Fruit fly (Drosophila melanogaster) whole organism, embryonic: Measurements from ENCODE around the gene GXIVsPLA2.

Source experiments
- CG10543 ChIP-seq: fragments of 200-800 bp; sonication (Bioruptor generic); optimal IDR thresholded peaks from 3 replicates; lab custom pipeline; 2017; ENCODE audit warnings: missing biosample characterization, mild to moderate bottlenecking, missing genetic modification characterization, moderate library complexity
- CG12104 ChIP-seq: fragments of 200-800 bp; sonication (Bioruptor generic); optimal IDR thresholded peaks from 3 replicates; lab custom pipeline; 2016; ENCODE audit warnings: missing biosample characterization, missing genetic modification characterization
- CG12219 ChIP-seq: fragments of 200-800 bp; sonication (Bioruptor generic); optimal IDR thresholded peaks from 3 replicates; lab custom pipeline; 2018; ENCODE audit warnings: missing biosample characterization, mild to moderate bottlenecking, missing genetic modification characterization
- CG13296 ChIP-seq: fragments of 200-800 bp; sonication (Bioruptor generic); optimal IDR thresholded peaks from 3 replicates; lab custom pipeline; 2018; ENCODE audit warnings: missing biosample characterization, mild to moderate bottlenecking, missing genetic modification characterization
- CG14441 ChIP-seq: fragments of 200-800 bp; sonication (Bioruptor generic); IDR thresholded peaks from 2 replicates; pipeline ENCODE4 v1.3.6; 2022; ENCODE audit warnings: missing biosample characterization, missing genetic modification characterization
- CG16779 ChIP-seq: fragments of 200-800 bp; sonication (Bioruptor generic); IDR thresholded peaks from 2 replicates; pipeline ENCODE4 v1.3.6; 2022; ENCODE audit warnings: missing biosample characterization, missing genetic modification characterization
- CG16813 ChIP-seq: fragments of 200-800 bp; sonication (Bioruptor generic); IDR thresholded peaks from 3 replicates; pipeline ENCODE4 v1.3.6; 2022; ENCODE audit warnings: missing biosample characterization, missing genetic modification characterization; ENCODE audit not compliant: partially characterized antibody
- CG18599 ChIP-seq: fragments of 200-800 bp; sonication (Bioruptor generic); optimal IDR thresholded peaks from 3 replicates; lab custom pipeline; 2017; ENCODE audit warnings: missing biosample characterization, missing genetic modification characterization, mild to moderate bottlenecking, moderate library complexity, missing genetic modification reagents
- CG2120 ChIP-seq: fragments of 200-800 bp; sonication (Bioruptor generic); optimal IDR thresholded peaks from 3 replicates; lab custom pipeline; 2016; ENCODE audit warnings: missing biosample characterization, missing genetic modification characterization
- CG2202 ChIP-seq: fragments of 200-800 bp; sonication (Bioruptor generic); optimal IDR thresholded peaks from 2 replicates; lab custom pipeline; 2018; ENCODE audit warnings: missing biosample characterization, mild to moderate bottlenecking, missing genetic modification characterization
- CG3065 ChIP-seq: fragments of 200-800 bp; sonication (Bioruptor generic); optimal IDR thresholded peaks from 2 replicates; lab custom pipeline; 2016; ENCODE audit warnings: missing biosample characterization, missing genetic modification characterization
- CG31388 ChIP-seq: fragments of 200-800 bp; sonication (Bioruptor generic); optimal IDR thresholded peaks from 2 replicates; lab custom pipeline; 2016; ENCODE audit warnings: missing biosample characterization, missing genetic modification characterization
- CG31441 ChIP-seq: fragments of 200-800 bp; sonication (Bioruptor generic); IDR thresholded peaks from 2 replicates; pipeline ENCODE4 v1.3.6; 2022; ENCODE audit warnings: missing biosample characterization, missing genetic modification characterization
- CG32772 ChIP-seq: fragments of 200-800 bp; sonication (Bioruptor generic); IDR thresholded peaks from 2 replicates; pipeline ENCODE4 v1.3.6; 2022; ENCODE audit warnings: missing biosample characterization, missing genetic modification characterization
- CG3995 ChIP-seq: fragments of 200-800 bp; sonication (Bioruptor generic); optimal IDR thresholded peaks from 3 replicates; lab custom pipeline; 2016; ENCODE audit warnings: missing biosample characterization, missing genetic modification characterization
- CG42726 ChIP-seq: fragments of 200-800 bp; sonication (Bioruptor generic); IDR thresholded peaks from 2 replicates; pipeline ENCODE4 v1.3.6; 2022; ENCODE audit warnings: missing biosample characterization, missing genetic modification characterization; ENCODE audit not compliant: partially characterized antibody
- CG6813 ChIP-seq: fragments of 200-800 bp; sonication (Bioruptor generic); optimal IDR thresholded peaks from 2 replicates; lab custom pipeline; 2017; ENCODE audit warnings: missing biosample characterization, missing genetic modification characterization, mild to moderate bottlenecking, moderate library complexity, missing genetic modification reagents
- CG9215 ChIP-seq: fragments of 200-800 bp; sonication (Bioruptor generic); IDR thresholded peaks from 2 replicates; pipeline ENCODE4 v1.3.6; 2022; ENCODE audit warnings: missing biosample characterization, missing genetic modification characterization
- Camta ChIP-seq: fragments of 200-800 bp; sonication (Bioruptor generic); optimal IDR thresholded peaks from 2 replicates; lab custom pipeline; 2016; ENCODE audit warnings: missing biosample characterization, missing genetic modification characterization
- Doc3 ChIP-seq: fragments of 200-800 bp; sonication (Bioruptor generic); IDR thresholded peaks from 3 replicates; pipeline ENCODE4 v1.3.6; 2022; ENCODE audit warnings: missing biosample characterization, missing genetic modification characterization; ENCODE audit not compliant: partially characterized antibody
- Hand ChIP-seq: fragments of 200-800 bp; sonication (Bioruptor generic); optimal IDR thresholded peaks from 2 replicates; lab custom pipeline; 2017; ENCODE audit warnings: mild to moderate bottlenecking, missing biosample characterization, missing genetic modification reagents, missing genetic modification characterization
- MESR4 ChIP-seq: fragments of 200-800 bp; sonication (Bioruptor generic); optimal IDR thresholded peaks from 2 replicates; lab custom pipeline; 2018; ENCODE audit warnings: missing biosample characterization, mild to moderate bottlenecking, missing genetic modification characterization, moderate library complexity
- Myb ChIP-seq: fragments of 200-800 bp; sonication (Bioruptor generic); optimal IDR thresholded peaks from 2 replicates; lab custom pipeline; 2016; ENCODE audit warnings: missing biosample characterization, missing genetic modification characterization
- Rx ChIP-seq: fragments of 200-800 bp; sonication (Bioruptor generic); IDR thresholded peaks from 2 replicates; pipeline ENCODE4 v1.3.6; 2022; ENCODE audit warnings: missing biosample characterization, missing genetic modification characterization
- TFAM ChIP-seq: fragments of 200-800 bp; sonication (Bioruptor generic); optimal IDR thresholded peaks from 2 replicates; lab custom pipeline; 2017; ENCODE audit warnings: missing biosample characterization, missing genetic modification characterization, inconsistent platforms
- Xbp1 ChIP-seq: fragments of 200-800 bp; sonication (Bioruptor generic); optimal IDR thresholded peaks from 3 replicates; lab custom pipeline; 2016; ENCODE audit warnings: missing biosample characterization, mild to moderate bottlenecking, missing genetic modification characterization
- ap ChIP-seq: fragments of 200-800 bp; sonication (Bioruptor generic); IDR thresholded peaks from 2 replicates; pipeline ENCODE4 v1.3.6; 2022; ENCODE audit warnings: missing biosample characterization, missing genetic modification characterization
- ato ChIP-seq: fragments of 200-800 bp; sonication (Bioruptor generic); IDR thresholded peaks from 2 replicates; pipeline ENCODE4 v1.3.6; 2022; ENCODE audit warnings: missing biosample characterization, missing genetic modification characterization; ENCODE audit not compliant: partially characterized antibody
- corto ChIP-seq: fragments of 200-800 bp; sonication (Bioruptor generic); optimal IDR thresholded peaks from 2 replicates; lab custom pipeline; 2016; ENCODE audit warnings: missing biosample characterization, mild to moderate bottlenecking, missing genetic modification characterization, moderate library complexity
- danr ChIP-seq: fragments of 200-800 bp; sonication (Bioruptor generic); IDR thresholded peaks from 2 replicates; pipeline ENCODE4 v1.3.6; 2022; ENCODE audit warnings: missing biosample characterization, missing genetic modification characterization
- dpn ChIP-seq, 2 experiments: fragments of 200-800 bp; sonication (Bioruptor generic); optimal IDR thresholded peaks; 3 replicates each; lab custom pipeline; 2016; ENCODE audit warnings: missing biosample characterization in 2 of 2, missing genetic modification characterization in 2 of 2
- fu2 ChIP-seq: fragments of 200-800 bp; sonication (Bioruptor generic); optimal IDR thresholded peaks from 2 replicates; lab custom pipeline; 2016; ENCODE audit warnings: missing biosample characterization, missing genetic modification characterization
- gcm2 ChIP-seq: fragments of 200-800 bp; sonication (Bioruptor generic); optimal IDR thresholded peaks from 2 replicates; lab custom pipeline; 2016; ENCODE audit warnings: missing biosample characterization, missing genetic modification characterization
- gem ChIP-seq: fragments of 200-800 bp; sonication (Bioruptor generic); optimal IDR thresholded peaks from 2 replicates; lab custom pipeline; 2019; ENCODE audit warnings: missing biosample characterization, mild to moderate bottlenecking, missing genetic modification characterization, moderate library complexity
- gro ChIP-seq: fragments of 200-800 bp; sonication (Bioruptor generic); optimal IDR thresholded peaks from 2 replicates; lab custom pipeline; 2016; ENCODE audit warnings: missing biosample characterization, missing genetic modification characterization
- h ChIP-seq: fragments of >200 bp; optimal IDR thresholded peaks from 2 replicates; lab custom pipeline; 2017
- ham ChIP-seq: fragments of 200-800 bp; sonication (Bioruptor generic); IDR thresholded peaks from 2 replicates; pipeline ENCODE4 v1.3.6; 2022; ENCODE audit warnings: missing biosample characterization, missing genetic modification characterization
- kay ChIP-seq: fragments of 200-800 bp; sonication (Bioruptor generic); optimal IDR thresholded peaks from 2 replicates; lab custom pipeline; 2016; ENCODE audit warnings: missing biosample characterization, missing genetic modification characterization
- nerfin-1 ChIP-seq: fragments of 200-800 bp; sonication (Bioruptor generic); optimal IDR thresholded peaks from 3 replicates; lab custom pipeline; 2019; ENCODE audit warnings: missing biosample characterization, mild to moderate bottlenecking, missing genetic modification characterization, moderate library complexity
- pho ChIP-seq: fragments of 200-800 bp; sonication (Bioruptor generic); optimal IDR thresholded peaks from 2 replicates; lab custom pipeline; 2016; ENCODE audit warnings: missing biosample characterization, missing genetic modification characterization
- pita ChIP-seq: fragments of 200-800 bp; sonication (Bioruptor generic); optimal IDR thresholded peaks from 2 replicates; lab custom pipeline; 2017; ENCODE audit warnings: missing biosample characterization, mild to moderate bottlenecking, missing genetic modification characterization
- prd ChIP-seq, 3 experiments: fragments of >200 bp in 2 of 3; fragments of 200-800 bp in 1 of 3; sonication (Bioruptor generic) in 1 of 3; optimal IDR thresholded peaks in 2 of 3; IDR thresholded peaks in 1 of 3; 2 replicates in 2 of 3; 3 replicates in 1 of 3; pipeline versions ENCODE4 v1.3.6 to Lab custom; 2017 to 2022; ENCODE audit warnings: missing biosample characterization in 1 of 3, missing genetic modification characterization in 1 of 3
- schlank ChIP-seq: fragments of 200-800 bp; sonication (Bioruptor generic); optimal IDR thresholded peaks from 2 replicates; lab custom pipeline; 2018; ENCODE audit warnings: missing biosample characterization, mild to moderate bottlenecking, missing genetic modification characterization
- sens ChIP-seq: fragments of 200-800 bp; sonication (Bioruptor generic); peaks from one replicate; lab custom pipeline; 2016; ENCODE audit warnings: missing biosample characterization, missing genetic modification characterization
- sna ChIP-seq: fragments of 200-800 bp; sonication (Bioruptor generic); IDR thresholded peaks from 2 replicates; pipeline ENCODE4 v1.3.6; 2022; ENCODE audit warnings: missing biosample characterization, missing genetic modification characterization; ENCODE audit not compliant: partially characterized antibody
- so ChIP-seq: fragments of 200-800 bp; sonication (Bioruptor generic); IDR thresholded peaks from 3 replicates; pipeline ENCODE4 v1.3.6; 2022; ENCODE audit warnings: missing biosample characterization, missing genetic modification characterization
- toy ChIP-seq: fragments of 200-800 bp; sonication (Bioruptor generic); IDR thresholded peaks from 2 replicates; pipeline ENCODE4 v1.3.6; 2022; ENCODE audit warnings: missing biosample characterization, missing genetic modification characterization
- unc-4 ChIP-seq: fragments of 200-800 bp; sonication (Bioruptor generic); IDR thresholded peaks from 2 replicates; pipeline ENCODE4 v1.3.6; 2022; ENCODE audit warnings: missing biosample characterization, missing genetic modification characterization; ENCODE audit not compliant: partially characterized antibody
- vvl ChIP-seq: fragments of 200-800 bp; sonication (Bioruptor generic); IDR thresholded peaks from 2 replicates; pipeline ENCODE4 v1.3.6; 2022; ENCODE audit warnings: missing biosample characterization, missing genetic modification characterization

The GXIVsPLA2 gene

dm6 chr3L:15982783-15983432, 28.0 kb downstream of the GXIVsPLA2 start, which contains the start of the genes brm and Arl1 (continued):
- TF ChIP-seq CG13296 (GFP tag; lab: Kevin White, UChicago), result peak; percentile 98
- TF ChIP-seq Myb (GFP tag; lab: Kevin White, UChicago), result peak; percentile 36
- peak; percentile 81 for TF ChIP-seq gcm2 (GFP tag; lab: Kevin White, UChicago)
- peak; percentile 100 for TF ChIP-seq vvl (GFP tag; lab: Robert Waterston, UW)
- peak; percentile 97 for TF ChIP-seq nerfin-1 (tag; lab: Kevin White, UChicago)
- peak; percentile 99 for TF ChIP-seq so (GFP tag; lab: Robert Waterston, UW)
- peak; percentile 98 for TF ChIP-seq CG18599
- TF ChIP-seq CG16813, result peak; percentile 39; the same call in 1 of the 3 replicates
- TF ChIP-seq CG32772, result peak; percentile 99
- peak; percentile 87 for TF ChIP-seq Camta (GFP tag; lab: Kevin White, UChicago)
- TF ChIP-seq CG16779 (GFP tag; lab: Robert Waterston, UW), result peak; percentile 98
- peak; percentile 92 for TF ChIP-seq schlank (tag; lab: Kevin White, UChicago)
- no peak for TF ChIP-seq prd (optimal IDR thresholded peaks at IDR 0.05; lab: Kevin White, UChicago)
- peak; percentile 99 for TF ChIP-seq prd (GFP tag; IDR thresholded peaks at IDR 0.05; lab: Robert Waterston, UW)
- peak; percentile 80 for TF ChIP-seq TFAM (GFP tag; lab: Kevin White, UChicago)
- TF ChIP-seq sens (GFP tag; lab: Kevin White, UChicago), result peak; percentile 98
- TF ChIP-seq CG42726 (GFP tag; lab: Robert Waterston, UW), result 0 out of 2 replicates have a peak, but pooled peaks have one; percentile 36
- peak; percentile 93 for TF ChIP-seq Hand (GFP tag; lab: Kevin White, UChicago)
- peak; percentile 89 for TF ChIP-seq gro (GFP tag; lab: Kevin White, UChicago)
- peak; percentile 98 for TF ChIP-seq ham (GFP tag; lab: Robert Waterston, UW)
- peak; percentile 84 for TF ChIP-seq MESR4 (GFP tag; lab: Kevin White, UChicago)
- no peak for TF ChIP-seq pita (GFP tag; lab: Kevin White, UChicago)
- TF ChIP-seq CG10543 (GFP tag; lab: Kevin White, UChicago), result peak; percentile 99
- TF ChIP-seq CG14441 (GFP tag; lab: Robert Waterston, UW), result peak; percentile 99
- TF ChIP-seq CG6813 (GFP tag; lab: Kevin White, UChicago), result peak; percentile 95
- no peak for TF ChIP-seq ato (GFP tag; lab: Robert Waterston, UW)
- peak; percentile 99 for TF ChIP-seq gem (tag; lab: Kevin White, UChicago)
- 0 out of 2 replicates have a peak, but pooled peaks have one; percentile 9 for TF ChIP-seq sna (GFP tag; lab: Robert Waterston, UW)
- peak; percentile 93 for TF ChIP-seq CG3065 (GFP tag; lab: Kevin White, UChicago)
- TF ChIP-seq CG9215 (GFP tag; lab: Robert Waterston, UW), result peak; percentile 99
- TF ChIP-seq CG31388 (GFP tag; lab: Kevin White, UChicago), result peak; percentile 95
- peak; percentile 97 for TF ChIP-seq CG2120 (GFP tag; lab: Kevin White, UChicago)
- TF ChIP-seq unc-4 (GFP tag; lab: Robert Waterston, UW), result 0 out of 2 replicates have a peak, but pooled peaks have one; percentile 40
- TF ChIP-seq CG3995 (GFP tag; lab: Kevin White, UChicago), result peak; percentile 99
- peak; percentile 98 for TF ChIP-seq ap (GFP tag; lab: Robert Waterston, UW)
- TF ChIP-seq Rx (GFP tag; lab: Robert Waterston, UW), result peak; percentile 99
- peak; percentile 99 for TF ChIP-seq Xbp1 (GFP tag; lab: Kevin White, UChicago)
- peak; percentile 92 for TF ChIP-seq corto
- peak; percentile 97 for TF ChIP-seq toy (GFP tag; lab: Robert Waterston, UW)
- TF ChIP-seq Doc3 (GFP tag; lab: Robert Waterston, UW), result no peak
- TF ChIP-seq CG12104, result peak; percentile 98
- peak; percentile 93 to 97 for TF ChIP-seq dpn (GFP tag; optimal IDR thresholded peaks at IDR 0.05; lab: Kevin White, UChicago)
- TF ChIP-seq h (lab: Kevin White, UChicago), result no peak
- peak; percentile 93 for TF ChIP-seq CG2202 (tag; lab: Kevin White, UChicago)
- peak; percentile 90 for TF ChIP-seq CG12219
- TF ChIP-seq CG31441, result peak; percentile 100
- TF ChIP-seq pho, result peak; percentile 91
- peak; percentile 98 for TF ChIP-seq danr (GFP tag; lab: Robert Waterston, UW)
- TF ChIP-seq kay (GFP tag; lab: Kevin White, UChicago), result peak; percentile 99
- peak; percentile 85 for TF ChIP-seq fu2 (GFP tag; lab: Kevin White, UChicago)
